Fruit fly (Drosophila melanogaster): ENCODE results near the gene CG43390.

Gene CG43390

dm6 chr3L:11551949-11552348 is 27.8 kb downstream of the CG43390 start (continued):
- TF ChIP-seq Mes4 (GFP tag; optimal IDR thresholded peaks at IDR 0.05) (no peak), Fer3 (tag; optimal IDR thresholded peaks at IDR 0.05) (no peak), cas (GFP tag; IDR thresholded peaks at IDR 0.05) (no peak), CG10274 (GFP tag; optimal IDR thresholded peaks at IDR 0.05) (no peak), sens (GFP tag) (peak; percentile 87), CG10959 (GFP tag; IDR thresholded peaks at IDR 0.05) (peak; percentile 39; the same call in 1 of the 2 replicates), caup (GFP tag; optimal IDR thresholded peaks at IDR 0.05; ENCODE audit: severe bottlenecking) (no peak), CG34224 (GFP tag; IDR thresholded peaks at IDR 0.05; ENCODE audit: partially characterized antibody) (no peak), ara (GFP tag; IDR thresholded peaks at IDR 0.05) (no peak), fru (optimal IDR thresholded peaks at IDR 0.05) (no peak), CG11504 (tag; optimal IDR thresholded peaks at IDR 0.05) (peak; percentile 48), grau (tag; optimal IDR thresholded peaks at IDR 0.05) (peak; percentile 40), Hr3 (GFP tag; optimal IDR thresholded peaks at IDR 0.05) (peak; percentile 20), nom (GFP tag; optimal IDR thresholded peaks at IDR 0.05) (peak; percentile 8), E2f1 (GFP tag; IDR thresholded peaks at IDR 0.05) (peak; percentile 52), CG4404 (GFP tag; IDR thresholded peaks at IDR 0.05) (0 out of 2 replicates have a peak, but pooled peaks have one; percentile 15), Vsx1 (GFP tag; optimal IDR thresholded peaks at IDR 0.05) (no peak), ci (GFP tag; IDR thresholded peaks at IDR 0.05) (0 out of 3 replicates have a peak, but pooled peaks have one; percentile 53), en (GFP tag; optimal IDR thresholded peaks at IDR 0.05) (no peak), HHEX (GFP tag; optimal IDR thresholded peaks at IDR 0.05) (no peak), pho (GFP tag; optimal IDR thresholded peaks at IDR 0.05) (no peak), CG1792 (GFP tag; optimal IDR thresholded peaks at IDR 0.05) (no peak), pzg (GFP tag; optimal IDR thresholded peaks at IDR 0.05) (no peak), amos (GFP tag; IDR thresholded peaks at IDR 0.05; ENCODE audit: partially characterized antibody) (no peak), Asciz (GFP tag; optimal IDR thresholded peaks at IDR 0.05) (no peak), abd-A (tag; optimal IDR thresholded peaks at IDR 0.05) (no peak), shn (GFP tag; optimal IDR thresholded peaks at IDR 0.05) (no peak), Ets65A (GFP tag) (peak; percentile 82)

dm6 chr3L:11550359-11551056 is 29.2 kb downstream of the CG43390 start:
- TF ChIP-seq ERR (GFP tag; optimal IDR thresholded peaks at IDR 0.05) (peak; percentile 30), Dad (GFP tag; optimal IDR thresholded peaks at IDR 0.05) (no peak), dpn (GFP tag; optimal IDR thresholded peaks at IDR 0.05) (peak in 1 of 2 experiments; percentile 19), CkIIα-i1 (GFP tag; IDR thresholded peaks at IDR 0.05) (no peak), jing (GFP tag; optimal IDR thresholded peaks at IDR 0.05) (no peak), CG32532 (GFP tag; IDR thresholded peaks at IDR 0.05) (peak; percentile 21; the same call in 1 of the 2 replicates), CG34224 (GFP tag; IDR thresholded peaks at IDR 0.05; ENCODE audit: partially characterized antibody) (no peak), Hmr (GFP tag; optimal IDR thresholded peaks at IDR 0.05) (peak; percentile 46), ftz-f1 (GFP tag; optimal IDR thresholded peaks at IDR 0.05) (peak; percentile 75), CG8290 (GFP tag; optimal IDR thresholded peaks at IDR 0.05) (no peak), CG8290 (tag; optimal IDR thresholded peaks at IDR 0.05) (peak in 1 of 2 experiments; percentile 64), danr (GFP tag; IDR thresholded peaks at IDR 0.05) (no peak), chn (GFP tag; optimal IDR thresholded peaks at IDR 0.05) (no peak), Doc3 (GFP tag; IDR thresholded peaks at IDR 0.05; ENCODE audit: partially characterized antibody) (no peak), Pdp1 (GFP tag; optimal IDR thresholded peaks at IDR 0.05) (no peak), shn (GFP tag; optimal IDR thresholded peaks at IDR 0.05) (no peak), tll (GFP tag; optimal IDR thresholded peaks at IDR 0.05) (no peak), Rx (GFP tag; IDR thresholded peaks at IDR 0.05) (no peak), exex (tag; optimal IDR thresholded peaks at IDR 0.05) (no peak), HLH4C (GFP tag; IDR thresholded peaks at IDR 0.05; ENCODE audit: partially characterized antibody) (no peak), MTF-1 (GFP tag; optimal IDR thresholded peaks at IDR 0.05; ENCODE audit: borderline replicate concordance) (no peak), CG1832 (GFP tag; optimal IDR thresholded peaks at IDR 0.05) (no peak), pfk (GFP tag; optimal IDR thresholded peaks at IDR 0.05) (no peak), wdn (GFP tag; IDR thresholded peaks at IDR 0.05) (no peak)
